Worm (Caenorhabditis elegans) whole organism, L1 larva: ENCODE data around the gene fkh-5.

Experiments
- F16B12.6 ChIP-seq: fragments of 150-350 bp; optimal IDR thresholded peaks from 2 replicates; lab custom pipeline; 2014; ENCODE audit warnings: missing biosample characterization, missing genetic modification characterization
- ama-1 ChIP-seq: fragments of 150-350 bp; optimal IDR thresholded peaks from 2 replicates; lab custom pipeline; 2014
- elt-3 ChIP-seq, 6 experiments: fragments of 150-350 bp in 1 of 6; sonication (generic microtip); optimal IDR thresholded peaks; 2 replicates each; lab custom pipeline; 2017 to 2018; ENCODE audit warnings: missing biosample characterization in 6 of 6, missing genetic modification characterization in 6 of 6, inconsistent platforms in 1 of 6
- lin-35 ChIP-seq, 2 experiments: fragments of 150-350 bp; optimal IDR thresholded peaks; 2 replicates each; lab custom pipeline; 2014; ENCODE audit warnings: missing biosample characterization in 2 of 2, missing genetic modification characterization in 2 of 2, missing genetic modification reagents in 2 of 2
- lsy-2 ChIP-seq, 2 experiments: fragments of 150-350 bp; optimal IDR thresholded peaks; 2 replicates each; lab custom pipeline; 2014; ENCODE audit warnings: missing biosample characterization in 2 of 2, missing genetic modification characterization in 2 of 2
- mdl-1 ChIP-seq, 2 experiments: fragments of 150-350 bp; optimal IDR thresholded peaks; 2 replicates each; lab custom pipeline; 2014 to 2017; ENCODE audit warnings: missing biosample characterization in 2 of 2, missing genetic modification characterization in 2 of 2, inconsistent platforms in 1 of 2
- mep-1 ChIP-seq: fragments of 150-350 bp; optimal IDR thresholded peaks from 2 replicates; lab custom pipeline; 2014; ENCODE audit warnings: missing biosample characterization, missing genetic modification characterization
- nhr-11 ChIP-seq: fragments of 150-350 bp; optimal IDR thresholded peaks from 2 replicates; lab custom pipeline; 2014; ENCODE audit warnings: missing biosample characterization, missing genetic modification characterization
- nhr-28 ChIP-seq: fragments of 150-350 bp; optimal IDR thresholded peaks from 2 replicates; lab custom pipeline; 2014; ENCODE audit warnings: missing biosample characterization, missing genetic modification characterization
- nhr-76 ChIP-seq: sonication (generic microtip); optimal IDR thresholded peaks from 2 replicates; lab custom pipeline; 2017; ENCODE audit warnings: missing biosample characterization, missing genetic modification characterization
- nhr-77 ChIP-seq: fragments of 150-350 bp; optimal IDR thresholded peaks from 2 replicates; lab custom pipeline; 2014; ENCODE audit warnings: missing biosample characterization, missing genetic modification characterization
- snpc-4 ChIP-seq: fragments of 150-350 bp; optimal IDR thresholded peaks from 2 replicates; lab custom pipeline; 2014; ENCODE audit warnings: missing biosample characterization, missing genetic modification characterization
- unc-62 ChIP-seq: fragments of 150-350 bp; optimal IDR thresholded peaks from 2 replicates; lab custom pipeline; 2014; ENCODE audit warnings: missing biosample characterization, missing genetic modification reagents, missing genetic modification characterization
- zag-1 ChIP-seq: fragments of 150-350 bp; optimal IDR thresholded peaks from 2 replicates; lab custom pipeline; 2014; ENCODE audit warnings: missing biosample characterization, missing genetic modification characterization

ce11 chrIII:4811195-4811594, 33.3 kb upstream of the fkh-5 start, which contains the start of gene C38D4.7:
- TF ChIP-seq lin-35 (GFP tag; optimal IDR thresholded peaks at IDR 0.05; lab: Kevin White, UChicago) (no peak), zag-1 (tag; lab: Kevin White, UChicago) (no peak), nhr-28 (no peak), nhr-76 (tag; lab: Kevin White, UChicago) (no peak), ama-1 (lab: Kevin White, UChicago) (no peak), nhr-11 (tag; lab: Kevin White, UChicago) (no peak), mep-1 (tag; lab: Kevin White, UChicago) (no peak), F16B12.6 (tag; lab: Kevin White, UChicago) (no peak), mdl-1 (tag; optimal IDR thresholded peaks at IDR 0.05; lab: Kevin White, UChicago) (no peak), nhr-77 (no peak), elt-3 (tag; optimal IDR thresholded peaks at IDR 0.05; lab: Kevin White, UChicago) (no peak), snpc-4 (tag; lab: Kevin White, UChicago) (no peak), unc-62 (GFP tag; lab: Kevin White, UChicago) (no peak), lsy-2 (tag; optimal IDR thresholded peaks at IDR 0.05; lab: Kevin White, UChicago) (no peak)
